Worm (Caenorhabditis elegans) whole organism, young adult: Measurements from ENCODE around the gene wago-4.

Experiments used
- F23B12.7 ChIP-seq: sonication (generic microtip); optimal IDR thresholded peaks from 2 replicates; lab custom pipeline; 2017; ENCODE audit warnings: missing genetic modification characterization, mild to moderate bottlenecking, missing compliant biosample characterization, antibody characterized with exemption, moderate library complexity; ENCODE audit not compliant: insufficient read depth
- F33H1.4 ChIP-seq: fragments of 200-800 bp; sonication (Bioruptor generic); IDR thresholded peaks from 2 replicates; pipeline ENCODE4 v1.3.6; 2022; ENCODE audit warnings: missing genetic modification reagents, missing genetic modification characterization, missing compliant biosample characterization
- F49E8.2 ChIP-seq: sonication (generic microtip); optimal IDR thresholded peaks from 3 replicates; lab custom pipeline; 2017; ENCODE audit warnings: missing genetic modification characterization, mild to moderate bottlenecking, missing compliant biosample characterization, antibody characterized with exemption, moderate library complexity; ENCODE audit not compliant: insufficient read depth
- F57A8.1 ChIP-seq: fragments of 200-800 bp; sonication (Bioruptor generic); optimal IDR thresholded peaks from 2 replicates; lab custom pipeline; 2018; ENCODE audit warnings: mild to moderate bottlenecking, missing genetic modification characterization, moderate library complexity, missing compliant biosample characterization
- T26A5.8 ChIP-seq: sonication (generic microtip); optimal IDR thresholded peaks from 2 replicates; lab custom pipeline; 2016; ENCODE audit warnings: missing genetic modification characterization, missing compliant biosample characterization
- Y53F4B.3 ChIP-seq: fragments of 200-800 bp; sonication (Bioruptor generic); IDR thresholded peaks from 2 replicates; pipeline ENCODE4 v1.3.6; 2022; ENCODE audit warnings: missing genetic modification reagents, missing genetic modification characterization, missing compliant biosample characterization
- ama-1 ChIP-seq, 3 experiments: fragments of 150-350 bp in 1 of 3; sonication (generic microtip) in 2 of 3; optimal IDR thresholded peaks; 2 replicates each; lab custom pipeline; 2014 to 2018; ENCODE audit warnings: missing biosample characterization in 2 of 3, missing genetic modification characterization in 2 of 3, missing genetic modification reagents in 2 of 3
- athp-1 ChIP-seq: sonication (generic microtip); optimal IDR thresholded peaks from 2 replicates; lab custom pipeline; 2017; ENCODE audit warnings: mild to moderate bottlenecking, missing genetic modification characterization, missing compliant biosample characterization
- attf-6 ChIP-seq: fragments of 200-800 bp; sonication (Bioruptor generic); IDR thresholded peaks from 2 replicates; pipeline ENCODE4 v1.3.6; 2022; ENCODE audit warnings: missing genetic modification reagents, missing genetic modification characterization, missing compliant biosample characterization
- bed-2 ChIP-seq: fragments of 200-800 bp; sonication (Bioruptor generic); IDR thresholded peaks from 2 replicates; pipeline ENCODE4 v1.3.6; 2022; ENCODE audit warnings: missing genetic modification reagents, missing genetic modification characterization, missing compliant biosample characterization
- cebp-2 ChIP-seq: fragments of 200-800 bp; sonication (Bioruptor generic); IDR thresholded peaks from 2 replicates; pipeline ENCODE4 v1.3.6; 2022; ENCODE audit warnings: missing genetic modification characterization, missing compliant biosample characterization
- ceh-100 ChIP-seq: fragments of 200-800 bp; sonication (Bioruptor generic); IDR thresholded peaks from 2 replicates; pipeline ENCODE4 v1.3.6; 2022; ENCODE audit warnings: missing genetic modification reagents, missing genetic modification characterization, missing compliant biosample characterization
- chd-7 ChIP-seq: sonication (generic microtip); optimal IDR thresholded peaks from 2 replicates; lab custom pipeline; 2016; ENCODE audit warnings: mild to moderate bottlenecking, missing genetic modification characterization, moderate library complexity, missing compliant biosample characterization
- die-1 ChIP-seq: sonication (generic microtip); optimal IDR thresholded peaks from 2 replicates; lab custom pipeline; 2016; ENCODE audit warnings: missing genotype, mild to moderate bottlenecking, missing genetic modification characterization, missing compliant biosample characterization
- ekl-4 ChIP-seq: fragments of 200-800 bp; sonication (Bioruptor generic); IDR thresholded peaks from 2 replicates; pipeline ENCODE4 v1.3.6; 2022; ENCODE audit warnings: missing genetic modification reagents, missing genetic modification characterization, missing compliant biosample characterization
- him-1 ChIP-seq: sonication (generic microtip); optimal IDR thresholded peaks from 2 replicates; lab custom pipeline; 2016; ENCODE audit warnings: missing genotype, missing genetic modification reagents, missing genetic modification characterization, missing compliant biosample characterization
- hmg-1.2 ChIP-seq: fragments of 200-800 bp; sonication (Bioruptor generic); IDR thresholded peaks from 2 replicates; pipeline ENCODE4 v1.3.6; 2022; ENCODE audit warnings: missing genetic modification reagents, missing genetic modification characterization, missing compliant biosample characterization
- hrde-1 ChIP-seq: sonication (generic microtip); optimal IDR thresholded peaks from 2 replicates; lab custom pipeline; 2016; ENCODE audit warnings: missing genetic modification characterization, mild to moderate bottlenecking, missing compliant biosample characterization, moderate library complexity, missing genotype, missing genetic modification reagents, borderline replicate concordance
- hsf-1 ChIP-seq: fragments of 200-800 bp; sonication (Bioruptor generic); IDR thresholded peaks from 2 replicates; pipeline ENCODE4 v1.3.6; 2022; ENCODE audit warnings: missing genetic modification reagents, missing genetic modification characterization, missing compliant biosample characterization
- let-607 ChIP-seq, 2 experiments: fragments of 200-800 bp in 1 of 2; sonication (Bioruptor generic) in 1 of 2; sonication (generic microtip) in 1 of 2; optimal IDR thresholded peaks; 2 replicates each; lab custom pipeline; 2016 to 2018; ENCODE audit warnings: mild to moderate bottlenecking in 2 of 2, missing compliant biosample characterization in 2 of 2, missing genetic modification characterization in 2 of 2, moderate library complexity in 2 of 2, missing genotype in 1 of 2
- lin-54 ChIP-seq: fragments of 200-800 bp; sonication (Bioruptor generic); optimal IDR thresholded peaks from 2 replicates; lab custom pipeline; 2018; ENCODE audit warnings: mild to moderate bottlenecking, missing genetic modification characterization, missing compliant biosample characterization
- lsl-1 ChIP-seq: fragments of 200-800 bp; sonication (Bioruptor generic); optimal IDR thresholded peaks from 2 replicates; lab custom pipeline; 2018; ENCODE audit warnings: mild to moderate bottlenecking, missing genetic modification characterization, moderate library complexity, missing compliant biosample characterization
- madf-6 ChIP-seq: fragments of 200-800 bp; sonication (Bioruptor generic); IDR thresholded peaks from 2 replicates; pipeline ENCODE4 v1.3.6; 2022; ENCODE audit warnings: missing genetic modification reagents, missing genetic modification characterization, missing compliant biosample characterization
- mes-4 ChIP-seq: sonication (generic microtip); optimal IDR thresholded peaks from 2 replicates; lab custom pipeline; 2016; ENCODE audit warnings: missing genotype, missing genetic modification characterization, missing compliant biosample characterization
- nfya-2 ChIP-seq: fragments of 200-800 bp; sonication (Bioruptor generic); IDR thresholded peaks from 2 replicates; pipeline ENCODE4 v1.3.6; 2022; ENCODE audit warnings: missing genetic modification reagents, missing genetic modification characterization, missing compliant biosample characterization
- pbrm-1 ChIP-seq: fragments of 200-800 bp; sonication (Bioruptor generic); IDR thresholded peaks from 2 replicates; pipeline ENCODE4 v1.3.6; 2022; ENCODE audit warnings: missing genetic modification reagents, missing genetic modification characterization, missing compliant biosample characterization
- rec-8 ChIP-seq, 2 experiments: sonication (generic microtip); optimal IDR thresholded peaks; 2 replicates each; lab custom pipeline; 2016; ENCODE audit warnings: mild to moderate bottlenecking in 2 of 2, missing genetic modification characterization in 2 of 2, missing genetic modification reagents in 2 of 2, missing genotype in 2 of 2, missing biosample characterization in 1 of 2, missing compliant biosample characterization in 1 of 2, moderate library complexity in 1 of 2
- repo-1 ChIP-seq: sonication (generic microtip); optimal IDR thresholded peaks from 2 replicates; lab custom pipeline; 2017; ENCODE audit warnings: mild to moderate bottlenecking, missing genetic modification characterization, missing compliant biosample characterization
- rpc-1 ChIP-seq, 2 experiments: fragments of 150-350 bp in 1 of 2; sonication (generic microtip) in 1 of 2; optimal IDR thresholded peaks; 2 replicates each; lab custom pipeline; 2014 to 2018; ENCODE audit warnings: missing biosample characterization in 1 of 2, missing genetic modification characterization in 1 of 2, missing genetic modification reagents in 1 of 2, missing genotype in 1 of 2
- snpc-1.1 ChIP-seq: sonication (generic microtip); optimal IDR thresholded peaks from 2 replicates; lab custom pipeline; 2017; ENCODE audit warnings: missing genetic modification characterization, mild to moderate bottlenecking, missing compliant biosample characterization, antibody characterized with exemption, moderate library complexity, missing genotype, missing genetic modification reagents; ENCODE audit not compliant: insufficient read depth
- snpc-3.4 ChIP-seq: sonication (generic microtip); optimal IDR thresholded peaks from 2 replicates; lab custom pipeline; 2017; ENCODE audit warnings: missing genetic modification characterization, mild to moderate bottlenecking, missing compliant biosample characterization, antibody characterized with exemption, moderate library complexity, missing genotype, missing genetic modification reagents
- snpc-4 ChIP-seq, 5 experiments: fragments of 150-350 bp in 1 of 5; sonication (generic microtip) in 4 of 5; optimal IDR thresholded peaks; 2 replicates each; lab custom pipeline; 2014 to 2018; ENCODE audit warnings: missing genetic modification characterization in 5 of 5, missing biosample characterization in 3 of 5, antibody characterized with exemption in 2 of 5, mild to moderate bottlenecking in 2 of 5, missing compliant biosample characterization in 2 of 5, missing genotype in 2 of 5, moderate library complexity in 2 of 5, missing genetic modification reagents in 1 of 5
- unc-130 ChIP-seq: sonication (generic microtip); optimal IDR thresholded peaks from 2 replicates; lab custom pipeline; 2016; ENCODE audit warnings: missing genetic modification reagents, missing genetic modification characterization, missing compliant biosample characterization
- xnd-1 ChIP-seq: sonication (generic microtip); optimal IDR thresholded peaks from 2 replicates; lab custom pipeline; 2016; ENCODE audit warnings: missing genotype, missing genetic modification reagents, missing genetic modification characterization, missing compliant biosample characterization
- ztf-25 ChIP-seq: fragments of 200-800 bp; sonication (Bioruptor generic); IDR thresholded peaks from 2 replicates; pipeline ENCODE4 v1.3.6; 2022; ENCODE audit warnings: missing genetic modification reagents, missing genetic modification characterization, missing compliant biosample characterization
- ztf-26 ChIP-seq: sonication (generic microtip); optimal IDR thresholded peaks from 2 replicates; lab custom pipeline; 2017; ENCODE audit warnings: missing genetic modification characterization, missing compliant biosample characterization

Gene wago-4

DNA sequence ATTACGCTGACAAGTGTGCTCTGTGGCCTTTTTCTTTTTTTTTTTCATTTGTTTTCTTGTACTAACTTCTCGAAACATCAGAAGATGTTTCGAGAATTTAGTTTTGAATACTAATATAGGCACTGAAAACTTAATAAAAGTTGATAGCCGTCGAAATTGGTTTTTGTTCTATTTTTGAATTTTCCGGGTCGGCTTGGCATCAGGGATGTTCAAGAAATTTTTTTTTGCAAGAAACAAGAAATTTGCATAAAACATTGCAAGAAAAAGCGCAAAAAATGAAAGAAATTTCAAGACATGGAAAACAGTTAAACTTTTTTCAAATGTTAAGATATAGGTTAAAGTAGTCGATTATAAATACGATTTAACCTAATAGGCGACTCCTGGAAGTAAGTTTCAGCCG lies 3.9 kb downstream of the wago-4 start:
- TF ChIP-seq ekl-4 (peak; percentile 68), F33H1.4 (GFP tag; lab: Robert Waterston, UW) (0 out of 2 replicates have a peak, but pooled peaks have one; percentile 29), chd-7 (peak; percentile 6), ama-1 (optimal IDR thresholded peaks at IDR 0.05; lab: Kevin White, UChicago) (no peak), ama-1 (GFP tag; optimal IDR thresholded peaks at IDR 0.05; lab: Kevin White, UChicago) (peak in 1 of 2 experiments; percentile 91), die-1 (tag; lab: Kevin White, UChicago) (peak; percentile 6), attf-6 (GFP tag; lab: Robert Waterston, UW) (0 out of 2 replicates have a peak, but pooled peaks have one; percentile 63), rec-8 (tag; optimal IDR thresholded peaks at IDR 0.05; lab: Kevin White, UChicago) (peak in 1 of 2 experiments; percentile 45), madf-6 (peak; percentile 69), hsf-1 (GFP tag; lab: Robert Waterston, UW) (peak; percentile 69), unc-130 (GFP tag; lab: Kevin White, UChicago) (peak; percentile 32), T26A5.8 (peak; percentile 33), xnd-1 (tag; lab: Kevin White, UChicago) (peak; percentile 46), snpc-1.1 (tag; lab: Kevin White, UChicago) (peak; percentile 47), nfya-2 (GFP tag; lab: Robert Waterston, UW) (0 out of 2 replicates have a peak, but pooled peaks have one; percentile 12), ztf-25 (0 out of 2 replicates have a peak, but pooled peaks have one; percentile 11), athp-1 (tag; lab: Kevin White, UChicago) (peak; percentile 53), repo-1 (tag; lab: Kevin White, UChicago) (peak; percentile 47), mes-4 (tag; lab: Kevin White, UChicago) (no peak), F23B12.7 (no peak), pbrm-1 (GFP tag; lab: Robert Waterston, UW) (peak; percentile 36; the same call in 1 of the 2 replicates), cebp-2 (GFP tag; lab: Robert Waterston, UW) (0 out of 2 replicates have a peak, but pooled peaks have one; percentile 79), rpc-1 (optimal IDR thresholded peaks at IDR 0.05; lab: Kevin White, UChicago) (no peak), rpc-1 (tag; optimal IDR thresholded peaks at IDR 0.05; lab: Kevin White, UChicago) (no peak), F49E8.2 (tag; lab: Kevin White, UChicago) (peak; percentile 78), bed-2 (GFP tag; lab: Robert Waterston, UW) (no peak), him-1 (tag; lab: Kevin White, UChicago) (peak; percentile 46), snpc-3.4 (tag; lab: Kevin White, UChicago) (peak; percentile 24), let-607 (tag; optimal IDR thresholded peaks at IDR 0.05; lab: Kevin White, UChicago) (no peak), F57A8.1 (no peak), hmg-1.2 (GFP tag; lab: Robert Waterston, UW) (no peak), ceh-100 (GFP tag; lab: Robert Waterston, UW) (0 out of 2 replicates have a peak, but pooled peaks have one; percentile 14), hrde-1 (tag; lab: Kevin White, UChicago) (peak; percentile 91), Y53F4B.3 (GFP tag; lab: Robert Waterston, UW) (no peak), lin-54 (GFP tag; lab: Kevin White, UChicago) (peak; percentile 30), ztf-26 (tag; lab: Kevin White, UChicago) (no peak), snpc-4 (GFP tag; optimal IDR thresholded peaks at IDR 0.05; lab: Kevin White, UChicago) (peak; percentile 6), snpc-4 (tag; optimal IDR thresholded peaks at IDR 0.05; lab: Kevin White, UChicago) (peak in 1 of 4 experiments; percentile 3), lsl-1 (peak; percentile 6)
